Fruit fly (Drosophila melanogaster) whole organism, prepupa: ENCODE results near the gene CG2747.

Source experiments
- CG10669 ChIP-seq: fragments of 200-800 bp; sonication (Bioruptor generic); optimal IDR thresholded peaks from 3 replicates; lab custom pipeline; 2018; ENCODE audit warnings: missing biosample characterization, mild to moderate bottlenecking, missing genetic modification characterization, moderate library complexity
- CG11294 ChIP-seq: fragments of 200-800 bp; sonication (Bioruptor generic); IDR thresholded peaks from 2 replicates; pipeline ENCODE4 v1.3.6; 2022; ENCODE audit warnings: missing biosample characterization, missing genetic modification characterization
- CG11762 ChIP-seq: fragments of 200-800 bp; sonication (Bioruptor generic); optimal IDR thresholded peaks from 3 replicates; lab custom pipeline; 2016; ENCODE audit warnings: missing biosample characterization, missing genetic modification characterization; ENCODE audit not compliant: insufficient read depth
- CG11902 ChIP-seq: fragments of 200-800 bp; sonication (Bioruptor generic); optimal IDR thresholded peaks from 3 replicates; lab custom pipeline; 2016; ENCODE audit warnings: missing biosample characterization, missing genetic modification characterization
- CG15336 ChIP-seq: fragments of 200-800 bp; sonication (Bioruptor generic); IDR thresholded peaks from 2 replicates; pipeline ENCODE4 v1.3.6; 2022; ENCODE audit warnings: missing biosample characterization, missing genetic modification characterization
- CG1621 ChIP-seq: fragments of 200-800 bp; sonication (Bioruptor generic); optimal IDR thresholded peaks from 3 replicates; lab custom pipeline; 2018; ENCODE audit warnings: missing biosample characterization, mild to moderate bottlenecking, missing genetic modification characterization
- CG3032 ChIP-seq: fragments of 200-800 bp; optimal IDR thresholded peaks from 2 replicates; lab custom pipeline; 2019; ENCODE audit warnings: missing biosample characterization, mild to moderate bottlenecking, missing genetic modification characterization, moderate library complexity
- CG31627 ChIP-seq: fragments of 200-800 bp; sonication (Bioruptor generic); optimal IDR thresholded peaks from 3 replicates; lab custom pipeline; 2016; ENCODE audit warnings: missing biosample characterization, missing genetic modification characterization
- CG32006 ChIP-seq: fragments of 200-800 bp; sonication (Bioruptor generic); optimal IDR thresholded peaks from 3 replicates; lab custom pipeline; 2017; ENCODE audit warnings: missing biosample characterization, mild to moderate bottlenecking, missing genetic modification characterization
- CG34406 ChIP-seq: fragments of 200-800 bp; sonication (Bioruptor generic); optimal IDR thresholded peaks from 3 replicates; lab custom pipeline; 2016; ENCODE audit warnings: missing biosample characterization, missing genetic modification characterization
- CG3919 ChIP-seq: fragments of 200-800 bp; sonication (Bioruptor generic); optimal IDR thresholded peaks from 3 replicates; lab custom pipeline; 2016; ENCODE audit warnings: missing biosample characterization, missing genetic modification characterization
- CG4318 ChIP-seq: fragments of 200-800 bp; sonication (Bioruptor generic); optimal IDR thresholded peaks from 3 replicates; lab custom pipeline; 2017; ENCODE audit warnings: missing biosample characterization, mild to moderate bottlenecking, missing genetic modification characterization
- CG6163 ChIP-seq: fragments of 200-800 bp; sonication (Bioruptor generic); IDR thresholded peaks from 3 replicates; pipeline ENCODE4 v1.3.6; 2022; ENCODE audit warnings: missing biosample characterization, missing genetic modification characterization
- CG6276 ChIP-seq: fragments of 200-800 bp; sonication (Bioruptor generic); optimal IDR thresholded peaks from 2 replicates; lab custom pipeline; 2017; ENCODE audit warnings: missing biosample characterization, mild to moderate bottlenecking, missing genetic modification characterization
- CG6808 ChIP-seq: fragments of 200-800 bp; sonication (Bioruptor generic); optimal IDR thresholded peaks from 3 replicates; lab custom pipeline; 2017; ENCODE audit warnings: missing biosample characterization, missing genetic modification characterization, mild to moderate bottlenecking, moderate library complexity, missing genetic modification reagents
- CG6854 ChIP-seq: fragments of 200-800 bp; sonication (Bioruptor generic); optimal IDR thresholded peaks from 2 replicates; lab custom pipeline; 2017; ENCODE audit warnings: missing biosample characterization, mild to moderate bottlenecking, missing genetic modification characterization
- CG7368 ChIP-seq: fragments of 200-800 bp; sonication (Bioruptor generic); optimal IDR thresholded peaks from 3 replicates; lab custom pipeline; 2016; ENCODE audit warnings: missing biosample characterization, missing genetic modification characterization
- CG8119 ChIP-seq: fragments of 200-800 bp; sonication (Bioruptor generic); IDR thresholded peaks from 3 replicates; pipeline ENCODE4 v1.3.6; 2022; ENCODE audit warnings: missing biosample characterization, missing genetic modification characterization
- CG8632 ChIP-seq: fragments of 200-800 bp; sonication (Bioruptor generic); optimal IDR thresholded peaks from 3 replicates; lab custom pipeline; 2016; ENCODE audit warnings: missing biosample characterization, missing genetic modification characterization
- CG9139 ChIP-seq: fragments of 200-800 bp; sonication (Bioruptor generic); optimal IDR thresholded peaks from 3 replicates; lab custom pipeline; 2017; ENCODE audit warnings: missing biosample characterization, mild to moderate bottlenecking, missing genetic modification characterization
- Eip75B ChIP-seq: fragments of 200-800 bp; sonication (Bioruptor generic); optimal IDR thresholded peaks from 3 replicates; lab custom pipeline; 2016; ENCODE audit warnings: missing biosample characterization, missing genetic modification characterization
- Eip78C ChIP-seq: fragments of 200-800 bp; sonication (Bioruptor generic); peaks from one replicate; lab custom pipeline; 2016; ENCODE audit warnings: missing biosample characterization, missing genetic modification characterization
- Ets96B ChIP-seq: fragments of 200-800 bp; optimal IDR thresholded peaks from 2 replicates; lab custom pipeline; 2019; ENCODE audit warnings: missing biosample characterization, mild to moderate bottlenecking, missing genetic modification characterization, moderate library complexity
- Gug ChIP-seq: fragments of 200-800 bp; sonication (Bioruptor generic); IDR thresholded peaks from 2 replicates; pipeline ENCODE4 v1.3.6; 2022; ENCODE audit warnings: missing biosample characterization, missing genetic modification characterization
- Hr38 ChIP-seq: sonication (Bioruptor generic); optimal IDR thresholded peaks from 2 replicates; lab custom pipeline; 2016; ENCODE audit warnings: missing biosample characterization, missing genetic modification characterization
- Hr39 ChIP-seq: fragments of 200-800 bp; sonication (Bioruptor generic); optimal IDR thresholded peaks from 2 replicates; lab custom pipeline; 2016; ENCODE audit warnings: missing biosample characterization, missing genetic modification characterization
- Hr4 ChIP-seq: fragments of 200-800 bp; sonication (Bioruptor generic); optimal IDR thresholded peaks from 3 replicates; lab custom pipeline; 2016; ENCODE audit warnings: missing biosample characterization, missing genetic modification characterization
- Met ChIP-seq: fragments of 200-800 bp; sonication (Bioruptor generic); optimal IDR thresholded peaks from 3 replicates; lab custom pipeline; 2016; ENCODE audit warnings: missing biosample characterization, missing genetic modification characterization
- Smox ChIP-seq: fragments of 200-800 bp; sonication (Bioruptor generic); optimal IDR thresholded peaks from 3 replicates; lab custom pipeline; 2016; ENCODE audit warnings: missing biosample characterization, missing genetic modification characterization
- Sox102F ChIP-seq: fragments of 200-800 bp; sonication (Bioruptor generic); optimal IDR thresholded peaks from 2 replicates; lab custom pipeline; 2016; ENCODE audit warnings: missing biosample characterization, mild to moderate bottlenecking, missing genetic modification characterization
- Sox14 ChIP-seq: fragments of 200-800 bp; sonication (Bioruptor generic); optimal IDR thresholded peaks from 3 replicates; lab custom pipeline; 2016; ENCODE audit warnings: missing biosample characterization, missing genetic modification characterization
- Sox15 ChIP-seq: fragments of 200-800 bp; sonication (Bioruptor generic); optimal IDR thresholded peaks from 3 replicates; lab custom pipeline; 2016; ENCODE audit warnings: missing biosample characterization, missing genetic modification characterization
- acj6 ChIP-seq: fragments of 200-800 bp; sonication (Bioruptor generic); optimal IDR thresholded peaks from 3 replicates; lab custom pipeline; 2016; ENCODE audit warnings: missing biosample characterization, missing genetic modification characterization
- dac ChIP-seq: fragments of 200-800 bp; sonication (Bioruptor generic); optimal IDR thresholded peaks from 2 replicates; lab custom pipeline; 2017; ENCODE audit warnings: missing biosample characterization, mild to moderate bottlenecking, missing genetic modification characterization
- dsx ChIP-seq: fragments of 200-800 bp; optimal IDR thresholded peaks from 3 replicates; lab custom pipeline; 2019; ENCODE audit warnings: missing biosample characterization, mild to moderate bottlenecking, missing genetic modification characterization, moderate library complexity; ENCODE audit not compliant: poor library complexity, severe bottlenecking
- esn ChIP-seq: fragments of 200-800 bp; sonication (Bioruptor generic); optimal IDR thresholded peaks from 2 replicates; lab custom pipeline; 2016; ENCODE audit warnings: missing biosample characterization, mild to moderate bottlenecking, missing genetic modification characterization, moderate library complexity
- fd59A ChIP-seq: fragments of 200-800 bp; sonication (Bioruptor generic); optimal IDR thresholded peaks from 2 replicates; lab custom pipeline; 2017; ENCODE audit warnings: missing biosample characterization, mild to moderate bottlenecking, missing genetic modification characterization, missing genetic modification reagents
- fd85E ChIP-seq: fragments of 200-800 bp; sonication (Bioruptor generic); optimal IDR thresholded peaks from 3 replicates; lab custom pipeline; 2016; ENCODE audit warnings: missing biosample characterization, missing genetic modification characterization
- fkh ChIP-seq: fragments of 200-800 bp; sonication (Bioruptor generic); optimal IDR thresholded peaks from 3 replicates; lab custom pipeline; 2017; ENCODE audit warnings: missing biosample characterization, mild to moderate bottlenecking, missing genetic modification characterization, moderate library complexity
- lz ChIP-seq: fragments of 200-800 bp; sonication (Bioruptor generic); optimal IDR thresholded peaks from 3 replicates; lab custom pipeline; 2016; ENCODE audit warnings: missing biosample characterization, missing genetic modification characterization
- net ChIP-seq: fragments of 200-800 bp; sonication (Bioruptor generic); optimal IDR thresholded peaks from 3 replicates; lab custom pipeline; 2016; ENCODE audit warnings: missing biosample characterization, missing genetic modification characterization
- salr ChIP-seq, 2 experiments: fragments of 200-800 bp; sonication (Bioruptor generic); optimal IDR thresholded peaks; 3 replicates each; lab custom pipeline; 2016 to 2018; ENCODE audit warnings: missing biosample characterization in 2 of 2, missing genetic modification characterization in 2 of 2, mild to moderate bottlenecking in 1 of 2
- spab ChIP-seq: fragments of 200-800 bp; sonication (Bioruptor generic); optimal IDR thresholded peaks from 2 replicates; lab custom pipeline; 2017; ENCODE audit warnings: missing biosample characterization, mild to moderate bottlenecking, missing genetic modification characterization, missing genetic modification reagents
- ss ChIP-seq, 2 experiments: fragments of 200-800 bp; sonication (Bioruptor generic); optimal IDR thresholded peaks; 2 replicates in 1 of 2; 3 replicates in 1 of 2; lab custom pipeline; 2017 to 2018; ENCODE audit warnings: mild to moderate bottlenecking in 2 of 2, missing biosample characterization in 2 of 2, missing genetic modification characterization in 2 of 2, moderate library complexity in 1 of 2
- svp ChIP-seq: fragments of 200-800 bp; sonication (Bioruptor generic); peaks from one replicate; lab custom pipeline; 2016; ENCODE audit warnings: missing biosample characterization, missing genetic modification characterization
- topi ChIP-seq: fragments of 200-800 bp; sonication (Bioruptor generic); optimal IDR thresholded peaks from 3 replicates; lab custom pipeline; 2016; ENCODE audit warnings: missing biosample characterization, missing genetic modification characterization
- vri ChIP-seq: fragments of 200-800 bp; sonication (Bioruptor generic); optimal IDR thresholded peaks from 3 replicates; lab custom pipeline; 2016; ENCODE audit warnings: missing biosample characterization, mild to moderate bottlenecking, missing genetic modification characterization

Gene CG2747

DNA sequence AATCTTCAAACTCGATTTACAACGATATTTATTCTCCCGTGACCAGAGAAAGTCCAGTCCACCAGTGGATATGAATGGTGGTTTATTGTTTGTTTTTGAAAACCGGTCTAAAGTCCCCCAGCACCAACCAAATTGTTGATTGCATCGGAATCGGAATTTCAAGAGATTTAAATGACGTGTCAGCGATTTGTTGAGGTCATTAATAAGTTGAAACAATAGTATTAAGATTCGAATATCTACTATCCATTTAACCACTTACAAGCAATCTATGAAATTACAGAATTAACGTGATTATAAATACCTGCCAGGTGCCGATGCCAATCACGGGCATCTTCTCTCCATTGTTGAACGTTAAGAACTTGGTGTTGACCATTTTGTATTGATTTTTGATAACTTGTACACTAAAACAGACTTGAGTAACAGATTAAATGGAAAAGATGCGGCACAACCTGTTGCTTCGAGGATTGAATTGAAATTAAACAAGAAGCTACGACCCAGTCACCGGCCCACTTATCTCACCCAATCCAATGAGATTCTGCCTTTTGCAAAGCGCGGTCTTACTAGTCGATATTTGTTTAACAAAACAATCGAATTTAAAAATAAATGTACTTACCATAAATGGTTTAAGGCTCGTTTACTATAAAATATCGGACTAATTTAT, 22.9 kb downstream of the CG2747 start, which contains the start of gene CG2767:
Gene CG2767 (minus strand): TSS at position 516 of the 661 bp plus-strand sequence.
- TF ChIP-seq CG15336 (GFP tag; lab: Robert Waterston, UW) (0 out of 2 replicates have a peak, but pooled peaks have one; percentile 4), CG31627 (GFP tag; lab: Kevin White, UChicago) (no peak), Eip75B (GFP tag; lab: Kevin White, UChicago) (no peak), Met (no peak), esn (peak; percentile 40), fd85E (GFP tag; lab: Kevin White, UChicago) (no peak), svp (peak; percentile 76), Eip78C (GFP tag; lab: Kevin White, UChicago) (peak; percentile 74), Hr39 (no peak)

- TF ChIP-seq CG1621 (peak; percentile 91), Hr38 (GFP tag; lab: Kevin White, UChicago) (no peak), ss (GFP tag; optimal IDR thresholded peaks at IDR 0.05; lab: Kevin White, UChicago) (peak; percentile 90 to 93), salr (GFP tag; optimal IDR thresholded peaks at IDR 0.05; lab: Kevin White, UChicago) (peak; percentile 87 to 91), lz (GFP tag; lab: Kevin White, UChicago) (peak; percentile 96), CG6276 (GFP tag; lab: Kevin White, UChicago) (peak; percentile 92), CG7368 (GFP tag; lab: Kevin White, UChicago) (peak; percentile 94), Sox15 (GFP tag; lab: Kevin White, UChicago) (peak; percentile 94), Smox (GFP tag; lab: Kevin White, UChicago) (peak; percentile 95), Sox14 (GFP tag; lab: Kevin White, UChicago) (peak; percentile 94), Gug (GFP tag; lab: Robert Waterston, UW) (peak; percentile 95), CG6854 (GFP tag; lab: Kevin White, UChicago) (peak; percentile 93), Met (peak; percentile 96), esn (peak; percentile 97), CG3032 (tag; lab: Kevin White, UChicago) (peak; percentile 95), CG11762 (GFP tag; lab: Kevin White, UChicago) (peak; percentile 94), CG8119 (GFP tag; lab: Robert Waterston, UW) (peak; percentile 97), CG15336 (GFP tag; lab: Robert Waterston, UW) (peak; percentile 97), Hr39 (peak; percentile 93), Sox102F (GFP tag; lab: Kevin White, UChicago) (peak; percentile 95), CG34406 (GFP tag; lab: Kevin White, UChicago) (peak; percentile 96), topi (GFP tag; lab: Kevin White, UChicago) (peak; percentile 96), CG32006 (peak; percentile 95), acj6 (GFP tag; lab: Kevin White, UChicago) (peak; percentile 97), CG4318 (GFP tag; lab: Kevin White, UChicago) (peak; percentile 91), fkh (GFP tag; lab: Kevin White, UChicago) (no peak), dac (GFP tag; lab: Kevin White, UChicago) (peak; percentile 81), CG6808 (GFP tag; lab: Kevin White, UChicago) (peak; percentile 92), CG6163 (GFP tag; lab: Robert Waterston, UW) (peak; percentile 98), fd85E (GFP tag; lab: Kevin White, UChicago) (peak; percentile 88), CG10669 (peak; percentile 95), Hr4 (peak; percentile 95), CG9139 (peak; percentile 89), CG3919 (GFP tag; lab: Kevin White, UChicago) (peak; percentile 98), CG11902 (GFP tag; lab: Kevin White, UChicago) (peak; percentile 96), fd59A (GFP tag; lab: Kevin White, UChicago) (peak; percentile 90), dsx (GFP tag; lab: Kevin White, UChicago) (peak; percentile 88), CG8632 (GFP tag; lab: Kevin White, UChicago) (peak; percentile 97), spab (GFP tag; lab: Kevin White, UChicago) (no peak), Eip78C (GFP tag; lab: Kevin White, UChicago) (peak; percentile 98), Ets96B (tag; lab: Kevin White, UChicago) (peak; percentile 96), net (GFP tag; lab: Kevin White, UChicago) (peak; percentile 94), vri (GFP tag; lab: Kevin White, UChicago) (peak; percentile 98), CG11294 (GFP tag; lab: Robert Waterston, UW) (peak; percentile 95)
Measured at dm6 chr3R:8001074-8001669, 29.4 kb downstream of the CG2747 start, which contains the start of the genes Kmn2 and CG2698. Gene Kmn2 (minus strand): TSS chr3R:8001309. Gene CG2698 (plus strand): TSS chr3R:8001562.
